Worm (Caenorhabditis elegans): ENCODE results near the gene R03D7.8.
"Not testable (repeated sequence)": the region's sequence is repeated elsewhere in the genome, so short reads cannot be mapped to it uniquely, and the experiment has no call there.

The R03D7.8 gene

ce11 chrII:10959138-10959537 lies 2.4 kb upstream of the R03D7.8 start:
- TF ChIP-seq W03F9.2 (tag; optimal IDR thresholded peaks at IDR 0.05): no peak
- no peak for TF ChIP-seq dao-5 (tag; optimal IDR thresholded peaks at IDR 0.05)
- no peak for TF ChIP-seq him-1 (tag; optimal IDR thresholded peaks at IDR 0.05)

DNA sequence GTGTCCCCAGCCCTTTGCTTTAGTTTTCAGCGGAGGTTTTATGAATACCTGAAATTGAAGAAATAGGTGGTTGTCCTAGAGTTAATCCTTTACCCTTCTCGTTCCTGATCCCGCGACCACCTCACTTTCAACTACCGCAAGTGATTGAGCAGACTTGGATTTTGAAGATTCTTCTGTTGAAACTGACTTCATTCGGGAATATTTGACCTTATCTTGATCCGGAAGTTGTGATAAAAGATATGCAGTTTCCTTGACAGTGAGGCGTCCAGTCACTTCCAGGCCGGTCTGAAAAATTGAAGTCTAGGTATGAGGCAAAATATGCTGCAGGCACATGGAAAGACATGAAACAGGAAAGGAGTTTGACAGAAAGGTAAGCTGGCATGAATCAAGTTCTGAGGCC lies 1.6 kb downstream of the R03D7.8 start:
- no peak for TF ChIP-seq W03F9.2 (tag; optimal IDR thresholded peaks at IDR 0.05)
- no peak for TF ChIP-seq dao-5 (tag; optimal IDR thresholded peaks at IDR 0.05)
- no peak for TF ChIP-seq him-1 (tag; optimal IDR thresholded peaks at IDR 0.05)

- TF ChIP-seq him-1 (tag; optimal IDR thresholded peaks at IDR 0.05) (no peak), dao-5 (tag; optimal IDR thresholded peaks at IDR 0.05) (no peak), W03F9.2 (tag; optimal IDR thresholded peaks at IDR 0.05) (no peak)
Measured at ce11 chrII:10953065-10953464, 3.6 kb downstream of the R03D7.8 start, which contains the start of gene nos-1. Gene nos-1 (minus strand): TSS chrII:10953165.

ce11 chrII:10950107-10950679 lies 6.5 kb downstream of the R03D7.8 start, which contains the start of gene gst-5:
Gene gst-5 (plus strand): TSS chrII:10950352.
- TF ChIP-seq dao-5 (tag; optimal IDR thresholded peaks at IDR 0.05) (no peak), W03F9.2 (tag; optimal IDR thresholded peaks at IDR 0.05) (no peak), him-1 (tag; optimal IDR thresholded peaks at IDR 0.05) (no peak)

DNA sequence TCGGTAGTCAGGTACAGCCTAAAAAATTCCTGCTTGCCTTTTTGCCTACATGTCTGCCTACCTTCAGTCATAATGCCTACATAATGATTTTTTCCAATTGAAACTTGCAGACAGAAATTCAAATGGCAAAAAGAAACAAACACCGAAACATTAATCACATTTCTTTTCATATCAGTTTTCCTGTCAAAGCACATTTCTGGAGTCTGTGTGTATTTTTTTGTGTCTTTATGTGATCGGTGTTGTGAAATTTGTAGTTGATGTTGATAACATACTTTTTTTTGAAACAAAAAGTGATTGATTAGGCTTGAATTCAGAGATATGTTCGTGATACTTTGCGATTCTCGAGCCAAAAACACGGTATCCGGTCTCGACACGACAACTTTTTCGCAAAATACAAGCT lies 7.3 kb downstream of the R03D7.8 start:
- TF ChIP-seq W03F9.2 (tag; optimal IDR thresholded peaks at IDR 0.05) (no peak), dao-5 (tag; optimal IDR thresholded peaks at IDR 0.05) (no peak), him-1 (tag; optimal IDR thresholded peaks at IDR 0.05) (no peak)

DNA sequence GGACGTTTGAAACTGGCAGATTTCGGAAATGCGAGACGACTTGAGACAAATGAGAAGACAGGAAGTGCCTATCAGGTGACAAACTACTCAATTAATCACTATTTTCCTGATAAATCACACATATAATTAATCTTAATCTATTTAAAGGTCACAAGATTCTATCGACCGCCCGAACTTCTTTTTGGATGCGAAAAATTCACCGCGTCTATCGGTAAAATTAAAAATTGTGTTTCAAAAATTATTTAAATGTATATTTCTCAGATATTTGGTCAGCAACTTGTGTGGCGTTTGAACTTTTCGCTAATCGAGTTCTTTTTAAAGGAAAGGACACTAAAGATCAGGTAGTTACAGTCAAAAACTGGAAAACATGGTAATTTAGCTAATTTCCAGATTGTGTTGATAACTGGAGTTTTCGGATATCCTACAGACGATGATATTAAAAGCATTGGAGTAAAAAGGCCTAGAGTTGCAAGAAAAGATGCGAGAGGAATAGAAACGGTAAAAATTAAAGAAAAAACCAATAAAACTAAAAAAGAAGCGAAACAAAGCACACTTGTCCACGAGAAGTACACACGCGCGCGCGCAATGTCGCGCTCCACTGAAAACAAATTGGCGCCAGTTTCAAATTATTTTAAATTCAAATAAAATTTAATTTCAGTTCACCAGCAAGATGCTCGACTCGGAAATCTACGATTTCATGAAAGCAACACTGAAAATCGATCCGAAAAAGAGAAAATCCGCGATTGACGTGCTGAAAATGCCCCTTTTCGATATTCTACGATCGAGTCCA lies 8.3 kb downstream of the R03D7.8 start:
- TF ChIP-seq dao-5 (tag; optimal IDR thresholded peaks at IDR 0.05): no peak
- no peak for TF ChIP-seq him-1 (tag; optimal IDR thresholded peaks at IDR 0.05)
- no peak for TF ChIP-seq W03F9.2 (tag; optimal IDR thresholded peaks at IDR 0.05)

DNA sequence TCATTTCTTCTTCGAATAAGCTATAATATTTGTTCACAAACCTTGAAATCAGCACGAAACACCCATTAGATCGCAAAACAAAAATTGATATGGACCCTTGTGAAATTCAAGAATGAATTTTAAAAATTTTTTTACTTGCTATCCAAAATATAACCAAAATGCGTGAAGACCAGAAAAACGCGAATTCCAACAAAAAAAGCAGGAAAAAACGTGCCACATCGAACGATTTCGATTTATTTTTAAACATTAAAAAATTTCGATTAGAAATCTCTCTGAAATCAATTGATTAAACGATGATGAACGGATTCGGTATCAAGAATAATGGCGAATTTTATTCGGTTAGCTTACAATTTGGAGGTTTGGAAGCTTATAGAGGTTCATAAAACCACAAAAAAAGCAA lies 9.4 kb downstream of the R03D7.8 start, which contains the start of the genes tceb-3 and gskl-1:
TSS of gene tceb-3 (minus strand) at position 101 of the 400 bp plus-strand sequence.
TSS of gene gskl-1 (plus strand) at position 243 of the 400 bp plus-strand sequence.
- TF ChIP-seq dao-5 (tag; optimal IDR thresholded peaks at IDR 0.05): no peak

DNA sequence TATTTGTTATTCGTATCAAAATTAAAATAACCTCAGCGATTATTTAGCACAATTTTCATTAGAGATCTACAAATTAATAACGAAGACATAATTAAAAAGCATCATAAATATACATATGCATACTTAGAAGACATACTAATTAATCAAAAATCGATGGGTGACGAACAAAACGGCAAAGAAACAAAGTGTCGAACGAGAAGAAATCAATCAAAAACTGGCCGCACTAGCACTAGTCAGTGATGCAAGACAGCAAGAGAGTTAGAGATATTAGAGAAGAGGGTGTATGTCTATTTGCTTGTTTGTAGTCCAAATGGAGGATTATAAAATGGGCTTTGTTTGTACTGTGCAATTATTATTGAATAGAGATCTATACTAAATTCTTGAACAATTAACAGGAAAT lies 9.8 kb downstream of the R03D7.8 start:
- TF ChIP-seq W03F9.2 (tag; optimal IDR thresholded peaks at IDR 0.05): no peak
- TF ChIP-seq him-1 (tag; optimal IDR thresholded peaks at IDR 0.05): no peak
- TF ChIP-seq dao-5 (tag; optimal IDR thresholded peaks at IDR 0.05): no peak

DNA sequence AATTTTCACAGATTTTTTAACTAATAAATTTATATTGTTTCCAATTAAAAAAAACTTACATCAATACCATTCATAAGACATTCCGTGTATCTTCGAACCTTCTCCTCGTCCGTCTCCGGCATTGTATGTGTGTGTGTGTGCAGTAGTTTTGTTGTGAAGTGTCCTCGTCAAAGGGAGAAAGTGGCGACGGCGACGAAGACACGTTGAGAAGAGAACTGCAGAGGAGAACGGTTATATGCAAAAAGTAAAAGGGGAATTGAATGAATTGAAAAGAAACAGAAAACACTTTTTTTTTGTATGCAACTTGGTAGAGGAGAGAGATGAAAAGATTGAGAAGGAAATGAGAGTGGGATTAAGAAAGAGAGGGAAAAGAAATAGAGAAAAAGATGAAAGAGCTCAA lies 11.2 kb downstream of the R03D7.8 start:
- TF ChIP-seq dao-5 (tag; optimal IDR thresholded peaks at IDR 0.05) (no peak), W03F9.2 (tag; optimal IDR thresholded peaks at IDR 0.05) (no peak), him-1 (tag; optimal IDR thresholded peaks at IDR 0.05) (no peak)

- not testable (repeated sequence) for TF ChIP-seq W03F9.2, dao-5, him-1 (tag; optimal IDR thresholded peaks at IDR 0.05)
Measured at ce11 chrII:10941918-10942317, 14.8 kb downstream of the R03D7.8 start, which contains the start of gene R03D7.15. Gene R03D7.15 (plus strand): TSS chrII:10942216.

- TF ChIP-seq dao-5 (tag; optimal IDR thresholded peaks at IDR 0.05) (no peak), him-1 (tag; optimal IDR thresholded peaks at IDR 0.05) (no peak), W03F9.2 (tag; optimal IDR thresholded peaks at IDR 0.05) (no peak)
Measured at ce11 chrII:10935336-10935735, 21.4 kb downstream of the R03D7.8 start.

- TF ChIP-seq dao-5 (tag; optimal IDR thresholded peaks at IDR 0.05) (no peak), W03F9.2 (tag; optimal IDR thresholded peaks at IDR 0.05) (no peak), him-1 (tag; optimal IDR thresholded peaks at IDR 0.05) (no peak)
Measured at ce11 chrII:10934786-10935185, 21.9 kb downstream of the R03D7.8 start, which contains the start of gene R03D7.2. Gene R03D7.2 (minus strand): TSS chrII:10935184.

ce11 chrII:10933948-10934722 lies 22.6 kb downstream of the R03D7.8 start:
- TF ChIP-seq him-1 (tag; optimal IDR thresholded peaks at IDR 0.05): no peak
- TF ChIP-seq W03F9.2 (tag; optimal IDR thresholded peaks at IDR 0.05): no peak
- no peak for TF ChIP-seq dao-5 (tag; optimal IDR thresholded peaks at IDR 0.05)

ce11 chrII:10932305-10932704 lies 24.4 kb downstream of the R03D7.8 start:
- no peak for TF ChIP-seq him-1 (tag; optimal IDR thresholded peaks at IDR 0.05)
- no peak for TF ChIP-seq W03F9.2 (tag; optimal IDR thresholded peaks at IDR 0.05)
- no peak for TF ChIP-seq dao-5 (tag; optimal IDR thresholded peaks at IDR 0.05)

All from whole organism, L4/young adult.